Fruit fly (Drosophila melanogaster): ENCODE results near the gene Akap200.

The Akap200 gene

dm6 chr2L:8478379-8478778, 62.9 kb downstream of the Akap200 start (continued):
- TF ChIP-seq CG34422 (GFP tag; IDR thresholded peaks at IDR 0.05) (no peak), CG13296 (GFP tag; optimal IDR thresholded peaks at IDR 0.05) (no peak), Drgx (GFP tag; IDR thresholded peaks at IDR 0.05) (no peak), twi (tag; optimal IDR thresholded peaks at IDR 0.05) (no peak), CG16813 (GFP tag; IDR thresholded peaks at IDR 0.05; ENCODE audit: partially characterized antibody) (no peak), MTF-1 (GFP tag; optimal IDR thresholded peaks at IDR 0.05; ENCODE audit: borderline replicate concordance) (no peak), CG32532 (GFP tag; IDR thresholded peaks at IDR 0.05) (peak; percentile 21; the same call in 1 of the 2 replicates), cwo (GFP tag; optimal IDR thresholded peaks at IDR 0.05) (peak; percentile 51), CG7839 (tag; optimal IDR thresholded peaks at IDR 0.05) (no peak), CG6254 (GFP tag; optimal IDR thresholded peaks at IDR 0.05) (no peak), CG17328 (GFP tag; IDR thresholded peaks at IDR 0.05) (0 out of 2 replicates have a peak, but pooled peaks have one; percentile 12), CG4360 (GFP tag; IDR thresholded peaks at IDR 0.05) (0 out of 2 replicates have a peak, but pooled peaks have one; percentile 15), CG3847 (GFP tag; IDR thresholded peaks at IDR 0.05) (no peak), Bteb2 (GFP tag; optimal IDR thresholded peaks at IDR 0.05) (no peak), crp (GFP tag; optimal IDR thresholded peaks at IDR 0.05) (no peak), CG11093 (GFP tag; IDR thresholded peaks at IDR 0.05) (no peak), ERR (GFP tag; optimal IDR thresholded peaks at IDR 0.05) (no peak)

DNA sequence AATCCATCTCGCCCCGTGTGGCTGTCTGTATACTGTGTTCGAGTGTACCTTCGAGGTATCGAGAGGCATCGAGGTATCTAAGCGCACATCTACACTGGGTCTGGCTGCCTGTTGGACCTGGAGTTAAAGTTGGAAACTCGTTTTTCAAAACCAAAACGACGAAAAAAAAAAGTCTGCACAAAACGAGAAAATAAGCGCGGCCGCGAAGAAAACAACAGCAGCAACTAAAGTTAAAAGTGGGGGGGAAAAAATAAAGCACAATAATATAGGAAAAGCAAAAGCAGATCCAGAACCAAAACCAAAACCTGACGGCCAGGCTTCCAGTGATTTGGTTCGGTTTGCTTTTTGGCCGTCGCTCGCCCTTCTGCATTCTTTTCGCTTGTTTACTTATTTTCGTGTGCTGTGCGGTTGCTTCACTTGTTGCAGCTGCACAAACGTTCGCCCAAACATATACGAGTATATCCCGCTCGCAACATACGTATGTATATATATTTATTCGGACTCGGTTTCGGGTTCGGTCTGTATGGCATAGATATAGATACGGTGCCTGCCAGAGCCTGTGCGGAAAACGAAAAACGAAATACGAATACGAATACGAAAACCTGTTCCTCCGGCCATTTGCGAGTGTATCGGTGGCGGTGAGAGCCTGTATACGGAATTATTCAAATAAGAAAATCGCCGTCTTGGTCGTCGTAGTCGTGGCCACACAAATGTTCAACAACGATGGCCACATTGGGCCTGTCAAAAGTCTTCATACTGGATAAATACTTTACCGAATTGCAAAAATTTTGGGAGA, 63.6 kb downstream of the Akap200 start:
- TF ChIP-seq Drgx (GFP tag; IDR thresholded peaks at IDR 0.05) = peak; percentile 66
- TF ChIP-seq CG31441 (GFP tag; IDR thresholded peaks at IDR 0.05) = no peak
- TF ChIP-seq CG7963 (GFP tag; IDR thresholded peaks at IDR 0.05; ENCODE audit: partially characterized antibody) = no peak
- peak; percentile 70 for TF ChIP-seq Med (GFP tag)
- no peak for TF ChIP-seq trem (tag; optimal IDR thresholded peaks at IDR 0.05)
- 0 out of 2 replicates have a peak, but pooled peaks have one; percentile 10 for TF ChIP-seq Awh (GFP tag; IDR thresholded peaks at IDR 0.05)
- TF ChIP-seq corto (GFP tag; optimal IDR thresholded peaks at IDR 0.05) = peak; percentile 54
- peak; percentile 18 for TF ChIP-seq CG15479 (GFP tag; optimal IDR thresholded peaks at IDR 0.05)
- no peak for TF ChIP-seq en (GFP tag; optimal IDR thresholded peaks at IDR 0.05)
- TF ChIP-seq HHEX (GFP tag; optimal IDR thresholded peaks at IDR 0.05) = no peak
- TF ChIP-seq CG10321 (GFP tag; IDR thresholded peaks at IDR 0.05) = no peak
- TF ChIP-seq Sox102F (GFP tag; optimal IDR thresholded peaks at IDR 0.05) = no peak
- TF ChIP-seq CG6791 (GFP tag; IDR thresholded peaks at IDR 0.05; ENCODE audit: partially characterized antibody) = peak; percentile 29; the same call in 1 of the 3 replicates
- TF ChIP-seq gro (GFP tag; optimal IDR thresholded peaks at IDR 0.05) = no peak
- no peak for TF ChIP-seq Opbp (GFP tag; IDR thresholded peaks at IDR 0.05; ENCODE audit: partially characterized antibody)
- TF ChIP-seq row (GFP tag; IDR thresholded peaks at IDR 0.05) = no peak
- peak; percentile 99 for TF ChIP-seq nom (GFP tag; optimal IDR thresholded peaks at IDR 0.05)
- TF ChIP-seq insv (GFP tag; optimal IDR thresholded peaks at IDR 0.05) = peak in 1 of 2 experiments; percentile 86
- no peak for TF ChIP-seq zen (tag; optimal IDR thresholded peaks at IDR 0.05)
- no peak for TF ChIP-seq Gug (GFP tag; IDR thresholded peaks at IDR 0.05)
- TF ChIP-seq H15 (GFP tag; IDR thresholded peaks at IDR 0.05) = no peak
- TF ChIP-seq cg (GFP tag; optimal IDR thresholded peaks at IDR 0.05) = peak; percentile 33
- TF ChIP-seq CG4424 (GFP tag; optimal IDR thresholded peaks at IDR 0.05) = no peak
- 0 out of 2 replicates have a peak, but pooled peaks have one; percentile 36 for TF ChIP-seq CG32767 (GFP tag; IDR thresholded peaks at IDR 0.05)
- TF ChIP-seq Kr (GFP tag; optimal IDR thresholded peaks at IDR 0.05) = no peak
- TF ChIP-seq CG18262 (tag; optimal IDR thresholded peaks at IDR 0.05) = no peak
- no peak for TF ChIP-seq MTF-1 (GFP tag; optimal IDR thresholded peaks at IDR 0.05; ENCODE audit: borderline replicate concordance)
- peak; percentile 41 for TF ChIP-seq CG12769 (tag; optimal IDR thresholded peaks at IDR 0.05)
- no peak for TF ChIP-seq CG11093 (GFP tag; IDR thresholded peaks at IDR 0.05)
- peak; percentile 9 for TF ChIP-seq Ets65A (GFP tag)
- TF ChIP-seq br (optimal IDR thresholded peaks at IDR 0.05) = no peak
- TF ChIP-seq Scr (GFP tag; IDR thresholded peaks at IDR 0.05; ENCODE audit: partially characterized antibody) = no peak
- TF ChIP-seq kni (GFP tag; optimal IDR thresholded peaks at IDR 0.05) = no peak
- no peak for TF ChIP-seq yki (optimal IDR thresholded peaks at IDR 0.05)

All from whole organism, embryonic.